Worm (Caenorhabditis elegans): ENCODE data around the gene srsx-3.

Gene srsx-3

DNA sequence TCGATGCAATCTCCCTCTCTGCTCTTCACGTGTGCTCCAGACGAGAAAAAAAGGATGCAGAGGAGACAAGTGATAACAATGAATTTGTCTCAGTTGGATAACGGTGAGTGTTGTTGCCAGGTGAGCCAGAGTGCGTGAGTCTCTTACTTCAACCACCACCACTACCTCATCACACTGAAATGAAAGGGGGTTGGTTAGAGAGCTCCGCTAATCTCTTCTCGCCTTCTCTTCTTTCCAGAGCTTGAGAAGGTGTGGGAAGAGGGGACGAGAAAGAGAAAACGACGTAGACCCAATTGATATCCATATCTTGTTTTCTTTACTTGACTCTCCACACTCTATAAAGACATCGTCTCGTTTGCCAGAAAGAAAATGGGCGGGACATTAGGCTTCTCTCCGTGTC is 34.3 kb upstream of the srsx-3 start:
- TF ChIP-seq sma-9 (GFP tag; optimal IDR thresholded peaks at IDR 0.05): no peak
- TF ChIP-seq sma-9 (tag; optimal IDR thresholded peaks at IDR 0.05): no peak
- TF ChIP-seq mbf-1 (tag; optimal IDR thresholded peaks at IDR 0.05): no peak
- no peak for TF ChIP-seq ceh-82 (tag; optimal IDR thresholded peaks at IDR 0.05)
- no peak for TF ChIP-seq R02D3.7 (tag; optimal IDR thresholded peaks at IDR 0.05)
- no peak for TF ChIP-seq blmp-1 (tag; optimal IDR thresholded peaks at IDR 0.05; ENCODE audit: insufficient read depth)
- TF ChIP-seq nhr-21 (tag; optimal IDR thresholded peaks at IDR 0.05): no peak

DNA sequence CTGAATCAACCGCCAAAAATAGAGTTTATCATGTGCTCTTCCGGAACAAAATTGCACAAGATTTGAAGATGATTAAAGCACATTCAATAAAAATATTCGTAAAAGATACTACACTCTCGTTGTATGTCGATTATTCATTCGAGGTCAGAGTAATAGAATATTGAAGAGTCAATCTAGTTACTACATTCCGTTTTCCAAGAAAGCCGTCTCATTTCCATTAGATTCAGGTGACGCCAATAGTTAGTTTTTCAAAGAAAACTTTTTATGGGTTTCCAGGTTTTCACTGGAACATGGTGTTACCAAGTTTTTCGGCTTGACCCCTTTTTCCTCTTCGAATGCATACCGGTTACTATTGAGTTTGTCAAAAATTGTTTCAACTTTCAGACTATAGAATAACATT is 33.5 kb upstream of the srsx-3 start:
- TF ChIP-seq ZK546.5 (tag; optimal IDR thresholded peaks at IDR 0.05) (no peak), ceh-82 (tag; optimal IDR thresholded peaks at IDR 0.05) (no peak), egl-27 (tag; optimal IDR thresholded peaks at IDR 0.05) (no peak), unc-39 (tag; optimal IDR thresholded peaks at IDR 0.05) (no peak), lsy-2 (tag; optimal IDR thresholded peaks at IDR 0.05) (peak in 1 of 2 experiments; percentile 28), alr-1 (tag; optimal IDR thresholded peaks at IDR 0.05) (no peak), lin-11 (tag; optimal IDR thresholded peaks at IDR 0.05) (no peak), nhr-12 (tag; optimal IDR thresholded peaks at IDR 0.05) (no peak), nhr-21 (tag; optimal IDR thresholded peaks at IDR 0.05) (peak; percentile 11), mab-5 (tag; optimal IDR thresholded peaks at IDR 0.05) (no peak), unc-55 (GFP tag; optimal IDR thresholded peaks at IDR 0.05) (peak; percentile 54), ztf-4 (tag; optimal IDR thresholded peaks at IDR 0.05) (no peak)

DNA sequence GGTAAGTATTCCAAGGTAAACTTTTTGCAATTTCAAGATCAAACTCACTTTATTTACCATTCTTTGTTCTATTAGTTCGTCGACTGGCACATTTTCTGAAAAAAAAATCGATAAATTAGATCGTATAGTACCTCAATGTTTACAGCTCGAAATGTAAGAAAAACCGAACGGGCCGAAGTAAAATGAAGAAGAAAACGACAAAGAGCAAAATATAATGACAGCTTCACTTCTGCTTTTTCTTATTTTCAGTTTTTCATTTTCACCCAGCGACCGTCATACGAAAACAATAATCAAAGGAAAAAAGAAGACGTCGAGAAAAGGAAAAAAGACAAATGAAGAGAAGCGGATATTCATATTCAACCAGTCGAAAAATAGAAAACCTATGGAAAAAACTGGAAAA is 32.1 kb upstream of the srsx-3 start, which contains the start of gene che-7:
Gene che-7 (minus strand): TSS at position 101 of the 400 bp plus-strand sequence.
- TF ChIP-seq unc-55 (GFP tag; optimal IDR thresholded peaks at IDR 0.05) (no peak), aly-2 (tag; optimal IDR thresholded peaks at IDR 0.05) (no peak), unc-62 (GFP tag; optimal IDR thresholded peaks at IDR 0.05) (no peak), nhr-10 (tag; optimal IDR thresholded peaks at IDR 0.05) (no peak), Y55F3AM.14 (GFP tag; optimal IDR thresholded peaks at IDR 0.05) (no peak), fos-1 (tag; optimal IDR thresholded peaks at IDR 0.05) (no peak), ama-1 (optimal IDR thresholded peaks at IDR 0.05) (no peak), gmeb-1 (tag; optimal IDR thresholded peaks at IDR 0.05) (no peak), nhr-129 (tag; optimal IDR thresholded peaks at IDR 0.05) (no peak), nhr-23 (tag; optimal IDR thresholded peaks at IDR 0.05) (no peak), mab-5 (tag; optimal IDR thresholded peaks at IDR 0.05) (no peak), sma-3 (GFP tag; optimal IDR thresholded peaks at IDR 0.05) (no peak), ztf-11 (tag; optimal IDR thresholded peaks at IDR 0.05) (no peak), C34F6.9 (tag; optimal IDR thresholded peaks at IDR 0.05) (no peak), skn-1 (tag; optimal IDR thresholded peaks at IDR 0.05) (no peak), R02D3.7 (tag; optimal IDR thresholded peaks at IDR 0.05) (no peak)

DNA sequence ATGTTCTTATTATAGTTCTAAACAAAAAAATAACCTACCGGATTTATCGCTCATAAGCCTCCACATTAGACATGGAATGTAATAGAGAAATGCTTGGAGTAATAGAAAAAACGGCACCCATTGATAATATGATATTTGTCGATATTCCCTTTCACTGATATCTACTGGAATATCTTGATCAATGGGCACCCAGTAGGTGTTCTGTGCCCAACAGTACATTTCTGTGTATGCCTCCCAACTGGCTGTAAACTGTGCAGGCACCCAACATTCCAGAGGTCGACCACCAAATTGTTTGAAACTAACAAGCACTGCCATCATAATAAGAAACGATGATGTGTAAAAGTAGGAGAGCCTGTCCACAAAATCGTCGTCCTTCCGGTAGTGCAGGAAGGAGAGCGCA is 27.4 kb upstream of the srsx-3 start:
- no peak for TF ChIP-seq lin-39 (tag; optimal IDR thresholded peaks at IDR 0.05)
- no peak for TF ChIP-seq mbf-1 (tag; optimal IDR thresholded peaks at IDR 0.05)
- TF ChIP-seq egl-27 (tag; optimal IDR thresholded peaks at IDR 0.05): no peak
- no peak for TF ChIP-seq lin-13 (GFP tag; optimal IDR thresholded peaks at IDR 0.05)
- no peak for TF ChIP-seq ztf-1 (GFP tag; conservative IDR thresholded peaks at IDR 0.05)
- no peak for TF ChIP-seq blmp-1 (tag; optimal IDR thresholded peaks at IDR 0.05; ENCODE audit: insufficient read depth)
- no peak for TF ChIP-seq R02D3.7 (tag; optimal IDR thresholded peaks at IDR 0.05)
- TF ChIP-seq ceh-82 (tag; optimal IDR thresholded peaks at IDR 0.05): no peak
- TF ChIP-seq zag-1 (tag; optimal IDR thresholded peaks at IDR 0.05): no peak
- no peak for TF ChIP-seq fos-1 (tag; optimal IDR thresholded peaks at IDR 0.05)
- no peak for TF ChIP-seq nhr-10 (tag; optimal IDR thresholded peaks at IDR 0.05)
- TF ChIP-seq unc-39 (tag; optimal IDR thresholded peaks at IDR 0.05): no peak
- no peak for TF ChIP-seq ztf-11 (tag; optimal IDR thresholded peaks at IDR 0.05)
- no peak for TF ChIP-seq gmeb-1 (tag; optimal IDR thresholded peaks at IDR 0.05)

DNA sequence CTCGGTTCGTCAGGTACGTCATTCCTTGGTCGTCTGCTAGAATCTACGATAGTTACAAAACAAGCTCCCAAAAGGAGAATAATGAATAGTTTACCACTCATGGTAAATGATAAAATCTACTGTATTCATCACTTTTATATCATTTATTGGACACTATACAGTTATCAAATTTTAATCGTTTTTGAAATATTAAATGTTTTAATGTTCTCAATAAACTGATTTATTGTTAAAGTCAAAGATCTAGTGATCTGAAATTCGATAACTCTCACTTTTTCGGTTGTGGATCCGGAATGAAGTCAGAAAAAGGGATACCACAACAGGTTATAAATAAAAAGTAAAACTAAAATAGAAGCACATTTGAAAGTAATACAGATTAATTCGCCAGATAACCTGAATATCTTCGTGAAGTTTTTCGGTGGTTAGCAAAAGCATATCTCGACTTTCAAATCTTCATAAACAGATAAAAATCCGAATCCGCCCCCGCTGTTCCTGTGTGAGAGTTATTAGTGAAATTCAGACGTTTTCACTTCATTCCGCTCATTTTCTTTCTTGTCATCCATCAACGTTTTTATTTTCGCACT is 21.8 kb upstream of the srsx-3 start, which contains the start of the genes clec-217 and F26D11.2:
Gene clec-217 (minus strand): TSS at position 101 of the 581 bp plus-strand sequence.
Gene F26D11.2 (plus strand): TSS at position 531 of the 581 bp plus-strand sequence.
- no peak for TF ChIP-seq nhr-129 (tag; optimal IDR thresholded peaks at IDR 0.05)
- TF ChIP-seq sma-9 (GFP tag; optimal IDR thresholded peaks at IDR 0.05): no peak
- no peak for TF ChIP-seq sma-9 (tag; optimal IDR thresholded peaks at IDR 0.05)

All from whole organism, L2 larva.